Worm (Caenorhabditis elegans) whole organism, late embryonic: Measurements from ENCODE around the gene ckr-2.

Source experiments
- C08G9.2 ChIP-seq: sonication (generic microtip); optimal IDR thresholded peaks from 2 replicates; lab custom pipeline; 2016; ENCODE audit warnings: mild to moderate bottlenecking, missing genetic modification characterization, moderate library complexity, missing compliant biosample characterization
- F13H6.1 ChIP-seq: sonication (generic microtip); optimal IDR thresholded peaks from 2 replicates; lab custom pipeline; 2016; ENCODE audit warnings: missing genetic modification characterization, missing compliant biosample characterization
- K09A11.1 ChIP-seq: sonication (generic microtip); optimal IDR thresholded peaks from 2 replicates; lab custom pipeline; 2017; ENCODE audit warnings: antibody characterized with exemption, mild to moderate bottlenecking, missing genetic modification characterization, missing compliant biosample characterization; ENCODE audit not compliant: insufficient read depth
- Y22D7AL.16 ChIP-seq: sonication (generic microtip); optimal IDR thresholded peaks from 2 replicates; lab custom pipeline; 2016; ENCODE audit warnings: missing genetic modification characterization, missing compliant biosample characterization
- ceh-18 ChIP-seq: sonication (generic microtip); optimal IDR thresholded peaks from 2 replicates; lab custom pipeline; 2016; ENCODE audit warnings: missing genetic modification characterization, missing compliant biosample characterization
- ceh-19 ChIP-seq: fragments of 200-800 bp; sonication (Bioruptor generic); optimal IDR thresholded peaks from 2 replicates; lab custom pipeline; 2018; ENCODE audit warnings: mild to moderate bottlenecking, missing genetic modification characterization, missing compliant biosample characterization
- ceh-2 ChIP-seq: sonication (generic microtip); optimal IDR thresholded peaks from 2 replicates; lab custom pipeline; 2016; ENCODE audit warnings: missing genotype, missing genetic modification characterization, missing compliant biosample characterization
- ceh-31 ChIP-seq: sonication (generic microtip); optimal IDR thresholded peaks from 2 replicates; lab custom pipeline; 2016; ENCODE audit warnings: missing genetic modification characterization, missing compliant biosample characterization
- ceh-34 ChIP-seq: sonication (generic microtip); optimal IDR thresholded peaks from 2 replicates; lab custom pipeline; 2016; ENCODE audit warnings: mild to moderate bottlenecking, missing genetic modification characterization, missing compliant biosample characterization
- ceh-45 ChIP-seq: fragments of 200-800 bp; sonication (Bioruptor generic); IDR thresholded peaks from 2 replicates; pipeline ENCODE4 v1.3.6; 2022; ENCODE audit warnings: missing genetic modification reagents, missing genetic modification characterization, missing compliant biosample characterization
- ceh-48 ChIP-seq: sonication (generic microtip); optimal IDR thresholded peaks from 2 replicates; lab custom pipeline; 2016; ENCODE audit warnings: missing genetic modification characterization, inconsistent platforms, missing compliant biosample characterization
- ceh-9 ChIP-seq: sonication (generic microtip); optimal IDR thresholded peaks from 2 replicates; lab custom pipeline; 2016; ENCODE audit warnings: mild to moderate bottlenecking, missing genetic modification characterization, inconsistent platforms, missing compliant biosample characterization
- elt-2 ChIP-seq: sonication (generic microtip); optimal IDR thresholded peaks from 2 replicates; lab custom pipeline; 2016; ENCODE audit warnings: missing genetic modification reagents, missing genetic modification characterization, missing compliant biosample characterization
- fax-1 ChIP-seq: sonication (generic microtip); optimal IDR thresholded peaks from 2 replicates; lab custom pipeline; 2016; ENCODE audit warnings: missing genotype, missing genetic modification characterization, missing compliant biosample characterization
- gmeb-2 ChIP-seq: sonication (generic microtip); optimal IDR thresholded peaks from 2 replicates; lab custom pipeline; 2016; ENCODE audit warnings: missing genetic modification characterization, inconsistent platforms, missing compliant biosample characterization
- hlh-15 ChIP-seq: sonication (generic microtip); optimal IDR thresholded peaks from 2 replicates; lab custom pipeline; 2016; ENCODE audit warnings: missing genetic modification characterization, missing compliant biosample characterization
- hlh-30 ChIP-seq: sonication (generic microtip); optimal IDR thresholded peaks from 2 replicates; lab custom pipeline; 2017; ENCODE audit warnings: antibody characterized with exemption, missing genetic modification characterization, missing compliant biosample characterization; ENCODE audit not compliant: insufficient read depth
- hlh-6 ChIP-seq: sonication (generic microtip); optimal IDR thresholded peaks from 2 replicates; lab custom pipeline; 2016; ENCODE audit warnings: missing genotype, missing genetic modification characterization, missing compliant biosample characterization
- lim-6 ChIP-seq: sonication (generic microtip); optimal IDR thresholded peaks from 2 replicates; lab custom pipeline; 2016; ENCODE audit warnings: missing genetic modification characterization, missing compliant biosample characterization
- mec-3 ChIP-seq: sonication (generic microtip); optimal IDR thresholded peaks from 2 replicates; lab custom pipeline; 2016; ENCODE audit warnings: borderline replicate concordance, missing genetic modification characterization, missing compliant biosample characterization
- nfya-1 ChIP-seq: sonication (generic microtip); optimal IDR thresholded peaks from 2 replicates; lab custom pipeline; 2017; ENCODE audit warnings: missing genetic modification characterization, mild to moderate bottlenecking, missing compliant biosample characterization, antibody characterized with exemption, moderate library complexity
- pag-3 ChIP-seq: sonication (generic microtip); optimal IDR thresholded peaks from 2 replicates; lab custom pipeline; 2016; ENCODE audit warnings: missing compliant biosample characterization, missing genetic modification characterization, borderline replicate concordance
- pat-9 ChIP-seq: fragments of 200-800 bp; sonication (Bioruptor generic); optimal IDR thresholded peaks from 2 replicates; lab custom pipeline; 2018; ENCODE audit warnings: mild to moderate bottlenecking, missing genetic modification characterization, moderate library complexity, missing compliant biosample characterization
- pros-1 ChIP-seq: fragments of 150-350 bp; optimal IDR thresholded peaks from 2 replicates; lab custom pipeline; 2014; ENCODE audit warnings: missing biosample characterization, missing genetic modification reagents, missing genetic modification characterization
- syd-9 ChIP-seq: sonication (generic microtip); optimal IDR thresholded peaks from 2 replicates; lab custom pipeline; 2016; ENCODE audit warnings: mild to moderate bottlenecking, missing genetic modification characterization, moderate library complexity, missing compliant biosample characterization
- ttx-3 ChIP-seq: sonication (generic microtip); optimal IDR thresholded peaks from 2 replicates; lab custom pipeline; 2016; ENCODE audit warnings: missing genetic modification reagents, missing genetic modification characterization, missing compliant biosample characterization
- unc-3 ChIP-seq, 2 experiments: fragments of 200-800 bp in 1 of 2; sonication (Bioruptor generic) in 1 of 2; sonication (generic microtip) in 1 of 2; conservative IDR thresholded peaks in 1 of 2; optimal IDR thresholded peaks in 1 of 2; 2 replicates each; pipeline versions ENCODE4 v1.3.6 to Lab custom; 2016 to 2022; ENCODE audit warnings: missing compliant biosample characterization in 2 of 2, missing genetic modification characterization in 2 of 2, missing genetic modification reagents in 1 of 2
- unc-42 ChIP-seq: sonication (generic microtip); optimal IDR thresholded peaks from 2 replicates; lab custom pipeline; 2016; ENCODE audit warnings: missing genotype, missing genetic modification characterization, missing compliant biosample characterization
- unc-55 ChIP-seq: sonication (generic microtip); optimal IDR thresholded peaks from 2 replicates; lab custom pipeline; 2017; ENCODE audit warnings: missing biosample characterization, missing genetic modification reagents, missing genetic modification characterization
- zip-5 ChIP-seq: sonication (generic microtip); optimal IDR thresholded peaks from 2 replicates; lab custom pipeline; 2016; ENCODE audit warnings: missing genetic modification characterization, missing compliant biosample characterization

Gene ckr-2

DNA sequence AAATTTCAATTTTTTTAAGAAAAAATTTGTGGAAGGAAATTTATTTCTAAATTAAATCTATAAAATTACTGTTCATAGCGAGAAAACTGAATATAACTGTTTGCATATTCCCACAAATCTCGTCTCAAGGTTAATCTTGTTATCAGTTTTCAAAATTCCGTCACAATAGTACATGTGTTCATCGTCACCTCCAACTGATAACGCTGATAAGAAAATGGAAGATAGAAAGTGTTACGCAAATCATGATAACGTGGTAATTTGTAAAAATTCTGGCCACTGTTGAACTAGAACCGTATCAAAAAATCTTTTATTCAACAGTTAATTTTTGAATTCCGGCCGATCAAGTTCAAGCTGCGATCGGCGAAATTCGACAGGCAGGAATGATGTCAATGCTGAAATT, 32.0 kb upstream of the ckr-2 start:
- TF ChIP-seq elt-2 (tag; lab: Kevin White, UChicago) = peak; percentile 98
- no peak for TF ChIP-seq hlh-15 (tag; lab: Kevin White, UChicago)
- TF ChIP-seq pag-3 (tag; lab: Kevin White, UChicago) = no peak
- no peak for TF ChIP-seq mec-3 (tag; lab: Kevin White, UChicago)
- no peak for TF ChIP-seq C08G9.2 (tag; lab: Kevin White, UChicago)
- TF ChIP-seq F13H6.1 (tag; lab: Kevin White, UChicago) = no peak

DNA sequence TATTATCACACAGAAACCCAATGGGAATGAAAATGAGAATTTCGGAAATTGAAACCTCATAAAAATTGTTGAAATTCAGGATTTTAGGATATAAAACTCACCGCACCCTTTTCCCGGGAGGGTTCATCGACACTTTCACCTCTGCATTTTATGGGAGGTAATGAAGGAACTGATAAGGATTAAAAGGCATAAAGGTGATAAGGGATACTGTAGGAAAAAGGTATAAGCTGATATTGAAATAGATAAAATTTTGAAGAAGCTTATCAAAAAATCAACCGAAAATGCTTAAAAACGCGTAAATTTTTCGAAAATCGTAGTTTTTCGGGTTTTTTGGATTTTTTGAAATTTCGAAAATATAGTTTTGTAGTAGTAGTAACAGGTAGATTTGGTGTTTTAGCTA, 29.1 kb upstream of the ckr-2 start:
- no peak for TF ChIP-seq nfya-1 (tag; lab: Kevin White, UChicago)
- TF ChIP-seq elt-2 (tag; lab: Kevin White, UChicago) = peak; percentile 40

DNA sequence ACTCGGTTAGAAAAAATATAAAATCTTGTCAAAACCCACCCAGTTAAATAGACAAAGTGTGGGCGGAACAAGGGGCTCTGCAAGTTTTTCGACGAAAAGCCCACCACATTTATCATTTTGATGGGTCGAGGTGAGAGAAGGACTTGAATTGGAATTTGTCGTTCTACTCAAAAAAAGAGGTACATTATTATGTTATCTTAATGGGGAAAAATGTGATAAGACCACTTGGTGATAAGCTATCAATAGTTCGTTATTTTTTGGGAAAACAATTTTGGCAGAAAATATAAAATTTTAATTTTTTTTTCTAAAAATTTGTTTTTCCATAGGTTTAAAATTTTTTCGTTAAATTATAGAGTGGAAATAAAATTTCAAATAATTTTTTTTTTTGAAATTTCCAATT, 28.4 kb upstream of the ckr-2 start:
- TF ChIP-seq ttx-3 (tag; lab: Kevin White, UChicago) = no peak
- no peak for TF ChIP-seq ceh-9 (tag; lab: Kevin White, UChicago)
- TF ChIP-seq ceh-31 (tag; lab: Kevin White, UChicago) = no peak
- peak; percentile 85 for TF ChIP-seq elt-2 (tag; lab: Kevin White, UChicago)

DNA sequence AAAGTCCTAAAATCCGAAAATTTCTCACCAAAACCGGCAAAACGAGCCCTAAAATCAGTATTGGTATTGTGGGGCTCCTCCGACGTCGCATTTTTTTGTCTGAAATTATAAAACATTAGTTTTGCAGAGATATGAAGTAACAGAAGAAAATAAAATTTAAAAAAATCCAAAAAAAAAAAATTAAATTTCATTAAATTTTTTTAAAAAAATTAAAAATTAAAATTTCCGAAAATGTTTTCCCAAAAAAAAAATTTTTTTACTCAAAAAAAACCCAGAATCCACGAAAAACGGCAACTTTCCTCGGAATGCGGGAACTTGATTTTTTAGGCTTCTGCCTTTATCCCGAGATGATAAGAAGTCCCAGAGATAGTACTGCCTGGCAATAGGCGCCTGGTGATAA, 26.5 kb upstream of the ckr-2 start, which contains the start of gene dpy-1:
TSS of gene dpy-1 (minus strand) at position 101 of the 400 bp plus-strand sequence.
- no peak for TF ChIP-seq unc-55 (GFP tag; lab: Kevin White, UChicago)
- peak; percentile 51 for TF ChIP-seq elt-2 (tag; lab: Kevin White, UChicago)
- TF ChIP-seq, all 69 proteins: peak for 1

DNA sequence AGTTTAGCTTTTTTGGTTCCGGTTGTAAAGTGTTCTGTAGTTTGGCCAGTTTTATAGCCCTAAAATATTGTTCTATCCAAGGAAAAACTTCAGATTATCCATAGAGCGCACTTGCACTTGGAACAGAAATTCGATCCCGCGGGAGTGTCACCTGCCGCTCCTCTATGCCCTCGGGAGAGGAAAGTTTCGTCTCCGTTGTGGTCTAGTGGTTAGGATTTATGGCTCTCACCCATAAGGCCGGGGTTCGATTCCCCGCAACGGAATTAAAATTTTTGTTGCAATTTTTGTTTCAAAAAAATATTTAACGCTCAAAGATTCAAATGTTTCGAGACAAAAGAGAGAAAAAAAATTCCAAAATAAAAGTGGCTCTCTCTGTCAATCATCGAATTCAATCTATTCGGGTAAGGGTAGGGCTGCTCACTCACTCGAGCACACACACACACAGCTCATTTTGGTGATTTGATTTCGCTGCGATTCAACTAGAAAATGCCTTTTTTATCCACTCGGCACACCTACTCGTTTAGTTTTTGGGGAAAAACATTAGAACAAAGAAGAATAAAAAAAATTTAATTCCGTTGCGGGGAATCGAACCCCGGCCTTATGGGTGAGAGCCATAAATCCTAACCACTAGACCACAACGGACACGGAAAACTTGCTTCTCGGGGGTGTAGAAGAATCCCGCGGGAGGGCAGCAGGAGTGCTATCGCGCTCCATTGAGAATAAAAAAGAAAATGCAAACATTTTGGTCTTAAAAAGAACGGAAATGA, 11.1 kb upstream of the ckr-2 start:
- no peak for TF ChIP-seq F13H6.1 (tag; lab: Kevin White, UChicago)
- no peak for TF ChIP-seq K09A11.1 (tag; lab: Kevin White, UChicago)
- no peak for TF ChIP-seq ceh-48
- TF ChIP-seq ceh-18 (tag; lab: Kevin White, UChicago) = peak; percentile 32
- peak; percentile 77 for TF ChIP-seq unc-42 (tag; lab: Kevin White, UChicago)
- no peak for TF ChIP-seq pros-1 (tag; lab: Kevin White, UChicago)
- peak; percentile 34 for TF ChIP-seq fax-1
- 0 out of 2 replicates have a peak, but pooled peaks have one; percentile 8 for TF ChIP-seq unc-3 (GFP tag; conservative IDR thresholded peaks at IDR 0.05; lab: Robert Waterston, UW)
- no peak for TF ChIP-seq unc-3 (tag; optimal IDR thresholded peaks at IDR 0.05; lab: Kevin White, UChicago)
- TF ChIP-seq, all 69 proteins: peak for 4

DNA sequence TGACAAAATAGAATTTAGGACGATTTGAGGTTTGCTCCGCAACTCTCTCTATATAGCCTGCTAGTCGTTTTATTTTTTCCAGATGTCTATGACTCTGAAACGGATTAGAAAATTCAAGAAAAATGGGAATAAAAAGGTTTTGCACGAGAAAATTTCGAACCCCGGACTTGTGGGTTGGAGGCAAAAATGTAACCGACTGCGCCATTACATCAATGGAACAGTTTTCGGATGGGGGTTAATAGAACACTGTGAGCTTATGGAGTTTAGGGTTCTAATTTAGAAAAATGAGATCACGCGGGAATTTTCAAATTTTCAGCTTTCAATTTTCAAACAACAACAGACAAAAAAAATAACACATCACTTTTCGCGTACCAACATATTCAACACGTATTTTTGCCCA, 10.4 kb upstream of the ckr-2 start:
- peak; percentile 29 for TF ChIP-seq unc-42 (tag; lab: Kevin White, UChicago)
- TF ChIP-seq hlh-15 (tag; lab: Kevin White, UChicago) = no peak

DNA sequence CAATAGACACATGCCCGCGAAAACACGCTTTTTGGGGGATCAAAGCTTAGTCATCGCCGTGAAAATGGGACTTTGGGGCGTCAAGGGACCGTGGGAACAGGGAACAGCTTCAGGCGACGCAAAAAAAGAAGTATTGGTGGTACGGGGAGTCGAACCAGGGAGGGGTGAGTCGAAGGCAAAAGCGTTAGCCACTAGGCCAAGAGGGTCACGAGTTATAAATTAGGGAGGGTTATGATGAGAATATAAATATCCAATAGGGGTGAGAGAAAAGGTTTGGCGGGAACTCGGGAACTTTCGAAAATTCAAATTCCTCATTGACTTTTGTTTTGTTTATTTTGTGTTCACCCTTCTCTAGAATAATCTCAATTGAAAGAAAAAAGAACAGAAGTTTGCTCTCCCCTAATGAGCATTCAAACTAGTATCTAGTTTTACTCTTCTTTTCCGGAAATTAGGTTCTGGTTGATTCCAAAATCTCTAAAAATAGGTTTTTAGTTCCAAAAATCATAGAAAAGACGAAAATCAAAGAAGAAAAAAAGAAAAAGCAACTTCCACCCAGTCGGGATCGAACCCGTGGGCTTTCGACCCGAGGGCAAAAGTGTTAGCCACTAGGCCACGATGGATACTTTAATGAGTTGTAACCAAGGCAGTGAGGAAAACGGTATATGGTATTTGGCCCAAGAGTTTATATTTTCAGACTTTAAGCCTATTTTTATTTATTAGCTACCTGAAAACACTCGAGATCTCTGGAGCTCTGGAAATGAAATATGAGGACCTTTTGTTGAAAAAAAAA, 9.6 kb upstream of the ckr-2 start:
- TF ChIP-seq hlh-30 (tag; lab: Kevin White, UChicago) (peak; percentile 16), hlh-6 (tag; lab: Kevin White, UChicago) (peak; percentile 0), ceh-2 (tag; lab: Kevin White, UChicago) (no peak), Y22D7AL.16 (tag; lab: Kevin White, UChicago) (no peak), fax-1 (no peak), unc-42 (tag; lab: Kevin White, UChicago) (no peak), syd-9 (tag; lab: Kevin White, UChicago) (no peak), ceh-19 (GFP tag; lab: Kevin White, UChicago) (no peak), lim-6 (no peak), pag-3 (tag; lab: Kevin White, UChicago) (no peak), ceh-34 (tag; lab: Kevin White, UChicago) (no peak), zip-5 (tag; lab: Kevin White, UChicago) (no peak), pat-9 (no peak), ceh-45 (GFP tag; lab: Robert Waterston, UW) (no peak), ttx-3 (tag; lab: Kevin White, UChicago) (no peak), gmeb-2 (tag; lab: Kevin White, UChicago) (no peak)
